Worm (Caenorhabditis elegans) whole organism, L3 larva: Measurements from ENCODE around the gene F36H9.5.

ENCODE experiments used
- R02D3.7 ChIP-seq: fragments of 150-350 bp; optimal IDR thresholded peaks from 2 replicates; lab custom pipeline; 2014; ENCODE audit warnings: missing biosample characterization, missing genetic modification characterization
- tbx-2 ChIP-seq: sonication (generic microtip); optimal IDR thresholded peaks from 2 replicates; lab custom pipeline; 2016; ENCODE audit warnings: mild to moderate bottlenecking, missing genetic modification characterization, missing compliant biosample characterization
- unc-62 ChIP-seq: fragments of 150-350 bp; sonication (generic microtip); optimal IDR thresholded peaks from 4 replicates; lab custom pipeline; 2014; ENCODE audit warnings: missing biosample characterization, missing genetic modification reagents, missing genetic modification characterization
- ztf-4 ChIP-seq: fragments of 150-350 bp; optimal IDR thresholded peaks from 2 replicates; lab custom pipeline; 2014; ENCODE audit warnings: missing biosample characterization, missing genetic modification characterization

ce11 chrV:1781922-1782321 is at the start of gene F36H9.5:
- TF ChIP-seq unc-62 (GFP tag; lab: Kevin White, UChicago) (no peak), ztf-4 (tag; lab: Kevin White, UChicago) (no peak), tbx-2 (no peak), R02D3.7 (tag; lab: Kevin White, UChicago) (no peak)
